Worm (Caenorhabditis elegans) whole organism, L4 larva: ENCODE data around the gene F10E9.1.

ENCODE experiments used
- F10B5.3 ChIP-seq: sonication (generic microtip); optimal IDR thresholded peaks from 2 replicates; lab custom pipeline; 2016; ENCODE audit warnings: mild to moderate bottlenecking, missing genetic modification characterization, missing compliant biosample characterization
- attf-4 ChIP-seq: sonication (generic microtip); optimal IDR thresholded peaks from 3 replicates; lab custom pipeline; 2017; ENCODE audit warnings: missing biosample characterization, missing genetic modification characterization
- ceh-82 ChIP-seq: sonication (generic microtip); optimal IDR thresholded peaks from 2 replicates; lab custom pipeline; 2017; ENCODE audit warnings: missing biosample characterization, missing genetic modification characterization
- nhr-11 ChIP-seq: fragments of 150-350 bp; optimal IDR thresholded peaks from 2 replicates; lab custom pipeline; 2014; ENCODE audit warnings: missing biosample characterization, missing genetic modification characterization
- nhr-25 ChIP-seq: sonication (generic microtip); optimal IDR thresholded peaks from 2 replicates; lab custom pipeline; 2017; ENCODE audit warnings: missing genetic modification characterization, mild to moderate bottlenecking, missing compliant biosample characterization, antibody characterized with exemption, moderate library complexity, borderline replicate concordance; ENCODE audit not compliant: insufficient read depth
- nhr-76 ChIP-seq: fragments of 150-350 bp; optimal IDR thresholded peaks from 2 replicates; lab custom pipeline; 2014; ENCODE audit warnings: missing biosample characterization, missing genetic modification characterization
- unc-62 ChIP-seq, 3 experiments: fragments of 150-350 bp in 1 of 3; sonication (generic microtip); optimal IDR thresholded peaks in 2 of 3; peaks in 1 of 3; 1 replicate in 1 of 3; 2 replicates in 2 of 3; lab custom pipeline; 2014 to 2017; ENCODE audit warnings: missing biosample characterization in 3 of 3, missing genetic modification characterization in 3 of 3, missing genetic modification reagents in 3 of 3, missing genotype in 1 of 3

ce11 chrIII:8331211-8331610 is 8.2 kb downstream of the F10E9.1 start, which contains the start of gene iglr-2:
- no peak for TF ChIP-seq nhr-25 (tag; lab: Kevin White, UChicago)
- no peak for TF ChIP-seq ceh-82 (tag; lab: Kevin White, UChicago)
- TF ChIP-seq unc-62 (GFP tag; optimal IDR thresholded peaks at IDR 0.05 in 1 of 2; lab: Kevin White, UChicago) = no peak
- no peak for TF ChIP-seq unc-62 (tag; optimal IDR thresholded peaks at IDR 0.05; lab: Kevin White, UChicago)
- TF ChIP-seq nhr-11 = no peak
- no peak for TF ChIP-seq F10B5.3 (tag; lab: Kevin White, UChicago)
- TF ChIP-seq attf-4 (tag; lab: Kevin White, UChicago) = no peak
- TF ChIP-seq nhr-76 = no peak
